Worm (Caenorhabditis elegans): ENCODE results near the gene acd-4.

ce11 chrV:8654460-8655419 is 16.7 kb downstream of the acd-4 start:
- TF ChIP-seq pha-4 (tag; optimal IDR thresholded peaks at IDR 0.05): no peak
- TF ChIP-seq nhr-28 (tag; optimal IDR thresholded peaks at IDR 0.05): no peak
- no peak for TF ChIP-seq nhr-76 (tag; optimal IDR thresholded peaks at IDR 0.05)
- TF ChIP-seq nhr-2 (tag; optimal IDR thresholded peaks at IDR 0.05): no peak
- TF ChIP-seq lin-13 (tag; optimal IDR thresholded peaks at IDR 0.05): no peak
- no peak for TF ChIP-seq tbx-8 (GFP tag; optimal IDR thresholded peaks at IDR 0.05)
- no peak for TF ChIP-seq ces-1 (GFP tag; optimal IDR thresholded peaks at IDR 0.05)
- no peak for TF ChIP-seq lsy-2 (tag; optimal IDR thresholded peaks at IDR 0.05)
- TF ChIP-seq mls-2 (tag; optimal IDR thresholded peaks at IDR 0.05): no peak
- TF ChIP-seq snpc-4 (tag; optimal IDR thresholded peaks at IDR 0.05): no peak
- no peak for TF ChIP-seq ham-2 (GFP tag; optimal IDR thresholded peaks at IDR 0.05)
- no peak for TF ChIP-seq nhr-237 (tag; optimal IDR thresholded peaks at IDR 0.05)
